Fruit fly (Drosophila melanogaster): Measurements from ENCODE around the gene Pex5.
A peak's percentile ranks its signal among the peaks of the same experiment; 100 is the strongest.

Pex5 gene

DNA sequence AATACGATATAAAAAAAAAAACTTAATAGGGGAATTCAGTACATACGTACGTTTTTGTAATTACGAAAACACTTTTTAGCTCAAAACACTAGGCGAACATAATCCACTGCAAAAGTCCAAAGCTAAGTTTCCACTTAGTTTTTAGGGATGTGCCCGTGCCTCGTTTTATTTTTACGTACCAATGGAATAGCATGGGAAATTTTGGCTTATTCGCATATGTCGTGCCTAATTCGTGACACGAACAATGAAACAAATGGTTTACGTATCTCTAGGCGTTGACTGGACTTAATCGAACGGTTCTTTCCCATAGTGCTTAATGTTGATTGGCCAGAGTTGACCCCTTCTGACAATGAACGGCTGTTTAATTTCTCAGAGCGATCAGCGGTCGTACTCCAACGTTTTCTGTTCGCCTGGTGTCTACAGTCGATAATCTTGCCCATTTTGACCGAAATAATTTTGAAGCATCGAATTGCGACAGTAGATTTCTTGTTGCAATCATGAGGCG is 10.8 kb upstream of the Pex5 start, which contains the start of gene CG14818:
Gene CG14818, minus strand, starts transcription at position 169 of the 505 bp plus-strand sequence.
- peak; percentile 61 for TF ChIP-seq CG17801 (GFP tag; optimal IDR thresholded peaks at IDR 0.05; ENCODE audit: partially characterized antibody)

DNA sequence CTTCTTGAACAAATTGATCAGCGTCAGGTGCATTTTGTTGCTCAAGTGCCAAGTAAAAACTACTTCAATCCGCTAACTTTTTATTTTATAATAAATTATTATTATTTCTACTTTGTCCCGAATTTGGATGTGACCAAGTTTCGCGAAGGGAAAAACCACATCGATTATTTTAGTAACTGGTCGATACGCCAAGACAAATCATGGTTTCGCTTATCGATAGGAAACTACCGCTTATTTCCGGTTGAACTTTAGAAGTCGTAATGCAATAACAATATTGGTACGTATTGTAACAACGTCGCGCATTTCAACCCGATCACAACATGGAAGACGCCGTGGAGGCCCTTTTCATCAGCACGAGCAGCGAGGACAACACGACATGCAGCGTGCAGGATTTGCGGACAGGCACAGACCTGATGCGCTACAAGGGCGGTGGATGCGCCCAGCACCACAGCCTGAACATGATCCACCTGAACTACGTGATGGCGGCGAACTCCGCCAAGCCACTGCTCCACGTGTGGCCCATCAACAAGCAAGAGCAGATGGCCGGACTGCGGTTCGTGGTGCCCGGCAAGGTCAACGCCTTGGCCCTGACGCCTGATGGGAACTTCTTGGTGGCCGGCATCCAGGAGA is 8.4 kb upstream of the Pex5 start, which contains the start of the genes CG14817 and CG14805:
Gene CG14817, minus strand, starts transcription at position 164 of the 630 bp plus-strand sequence.
Gene CG14805, plus strand, starts transcription at position 211 of the 630 bp plus-strand sequence.
- peak; percentile 93 for TF ChIP-seq CG17801 (GFP tag; optimal IDR thresholded peaks at IDR 0.05; ENCODE audit: partially characterized antibody)

DNA sequence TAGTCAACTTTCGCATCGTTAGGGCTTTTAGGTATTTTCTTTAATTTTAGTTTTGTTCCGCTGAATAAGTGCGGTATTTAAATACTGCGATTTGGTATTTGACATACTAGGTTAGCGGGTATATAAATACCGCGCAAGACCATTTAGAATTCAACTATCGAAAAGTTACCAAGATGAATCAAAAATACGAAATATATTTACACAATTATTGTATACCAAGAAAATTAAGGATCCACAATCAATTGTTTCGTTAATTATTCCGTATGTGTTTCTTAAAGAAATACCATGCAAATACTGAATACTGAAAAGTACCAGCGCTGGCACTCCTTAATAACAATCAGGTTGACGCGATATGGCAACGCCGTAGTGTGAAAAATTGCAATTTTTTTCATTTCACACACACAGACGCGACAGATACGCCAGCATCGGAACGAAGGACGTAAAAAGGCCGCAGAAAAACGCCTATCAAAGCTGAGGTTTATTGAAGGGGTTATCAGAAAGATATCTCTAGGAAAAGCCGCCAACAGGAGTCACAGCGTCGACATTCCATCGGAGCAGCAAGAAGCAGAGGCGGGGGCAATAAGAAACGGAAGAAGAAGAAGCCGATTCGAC is 4.8 kb upstream of the Pex5 start, which contains the start of the genes Pgam5 and Vps26:
Gene Pgam5, minus strand, starts transcription at position 51 of the 612 bp plus-strand sequence.
Gene Vps26, plus strand, starts transcription at position 339 of the 612 bp plus-strand sequence.
- no peak for TF ChIP-seq CG17801 (GFP tag; optimal IDR thresholded peaks at IDR 0.05; ENCODE audit: partially characterized antibody)

DNA sequence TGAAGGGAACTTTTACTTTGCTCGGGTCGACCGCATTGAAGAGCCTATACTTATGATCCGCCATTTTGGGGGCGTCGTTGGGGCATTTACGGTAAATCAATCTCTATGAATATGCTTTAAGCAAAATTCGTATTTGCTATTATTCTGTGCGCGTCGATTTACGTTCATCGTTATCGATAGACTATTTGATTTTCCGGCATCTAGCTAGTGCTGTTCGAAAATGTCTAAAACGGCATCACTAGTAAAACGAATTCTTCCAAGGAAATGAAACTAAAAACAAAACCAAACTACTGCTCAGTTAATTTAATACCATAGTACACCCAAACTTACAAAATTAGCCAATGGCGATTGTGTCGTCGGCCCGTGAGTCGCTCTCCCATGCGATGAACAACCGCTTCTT is 3.2 kb downstream of the Pex5 start, which contains the start of the genes Gcna and MED18:
Gene Gcna, minus strand, starts transcription at position 163 of the 400 bp plus-strand sequence.
Gene MED18, plus strand, starts transcription at position 237 of the 400 bp plus-strand sequence.
- TF ChIP-seq CG17801 (GFP tag; optimal IDR thresholded peaks at IDR 0.05; ENCODE audit: partially characterized antibody): no peak

DNA sequence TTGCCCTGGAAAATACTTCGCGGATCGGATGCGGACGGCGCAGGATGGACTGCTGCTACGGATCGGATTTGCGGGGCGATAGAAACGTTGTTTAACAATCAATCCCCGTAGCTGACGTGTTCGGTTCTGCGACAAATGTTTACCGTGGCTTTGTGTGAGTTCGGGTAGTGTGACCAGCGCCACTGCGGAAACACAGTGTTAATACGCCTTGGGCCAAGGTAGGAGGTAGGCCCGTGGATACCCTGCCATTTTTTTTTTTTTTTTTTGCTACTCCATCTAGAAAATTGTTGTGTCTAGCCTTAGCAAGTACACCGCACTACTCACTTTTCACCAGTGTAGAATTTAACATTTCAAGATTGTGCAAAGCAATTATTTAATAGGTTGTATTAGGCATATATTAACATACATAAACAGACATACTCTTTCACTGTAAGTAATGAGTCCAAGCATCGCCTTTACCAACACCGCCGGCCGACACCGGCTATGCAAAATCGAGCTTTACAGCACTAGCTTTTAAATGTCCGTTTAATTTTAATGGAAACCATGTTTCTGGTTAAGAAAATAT is 7.2 kb downstream of the Pex5 start, which contains the start of gene deltaCOP:
Gene deltaCOP, minus strand, starts transcription at position 171 of the 565 bp plus-strand sequence.
- TF ChIP-seq CG17801 (GFP tag; optimal IDR thresholded peaks at IDR 0.05; ENCODE audit: partially characterized antibody): peak; percentile 82

- peak; percentile 62 for TF ChIP-seq CG17801 (GFP tag; optimal IDR thresholded peaks at IDR 0.05; ENCODE audit: partially characterized antibody)
These were observed 10.0 kb downstream of the Pex5 start, which contains the start of gene Lamtor5 for dm6 chrX:1858867-1859266. Gene Lamtor5, minus strand, starts transcription at chrX:1858971.

DNA sequence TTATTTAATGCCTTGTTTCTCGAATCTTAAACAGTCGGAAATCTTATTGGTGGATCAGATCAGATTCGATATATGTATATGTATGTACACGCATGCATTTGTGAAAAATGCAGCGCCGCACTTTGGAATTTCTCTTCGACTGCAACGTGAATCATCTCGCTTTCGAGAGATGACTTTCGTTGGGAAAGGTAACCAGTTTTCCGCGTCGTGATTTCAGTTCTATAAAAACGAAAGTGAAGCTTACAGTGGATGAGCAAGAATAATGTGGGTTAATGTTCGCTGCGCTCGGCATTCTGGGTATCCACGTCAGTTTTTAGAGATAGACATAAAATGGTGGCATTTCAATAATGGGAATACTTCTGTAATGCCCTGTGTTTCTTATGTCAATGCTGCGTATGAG is 12.3 kb downstream of the Pex5 start:
- TF ChIP-seq CG17801 (GFP tag; optimal IDR thresholded peaks at IDR 0.05; ENCODE audit: partially characterized antibody): no peak

dm6 chrX:1854873-1855272 is 14.0 kb downstream of the Pex5 start:
- TF ChIP-seq CG17801 (GFP tag; optimal IDR thresholded peaks at IDR 0.05; ENCODE audit: partially characterized antibody): no peak

- no peak for TF ChIP-seq CG17801 (GFP tag; optimal IDR thresholded peaks at IDR 0.05; ENCODE audit: partially characterized antibody)
These were observed 14.8 kb downstream of the Pex5 start for dm6 chrX:1854070-1854469.

- peak; percentile 88 for TF ChIP-seq CG17801 (GFP tag; optimal IDR thresholded peaks at IDR 0.05; ENCODE audit: partially characterized antibody)
These were observed 18.9 kb downstream of the Pex5 start for dm6 chrX:1849914-1850313.

DNA sequence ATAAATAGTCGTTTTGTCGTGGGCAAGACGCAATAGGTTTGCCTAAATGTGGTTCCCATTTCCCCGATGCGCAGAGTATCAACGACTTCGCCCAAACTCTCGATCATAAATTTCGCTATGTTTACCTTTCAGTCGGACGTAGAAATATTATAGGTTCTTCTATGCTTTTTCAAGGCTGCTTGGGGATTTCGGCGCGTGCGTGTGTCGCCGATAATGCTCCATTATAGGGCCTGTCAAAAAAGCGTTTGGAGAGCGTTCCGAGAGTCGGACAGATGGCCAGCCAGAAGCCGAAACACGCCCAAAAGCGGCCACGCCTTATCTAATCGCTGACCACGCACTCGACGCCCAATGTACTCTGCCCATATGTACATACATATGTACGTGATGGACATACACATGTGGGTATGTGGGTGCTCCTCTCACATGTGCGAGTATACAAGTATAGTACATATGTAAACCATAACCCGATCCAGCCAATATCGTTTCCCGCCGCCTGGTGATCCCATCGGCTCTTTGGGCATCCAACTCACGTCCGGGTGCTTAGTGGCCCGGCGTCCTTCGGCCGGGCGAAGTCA is 20.1 kb downstream of the Pex5 start:
- no peak for TF ChIP-seq CG17801 (GFP tag; optimal IDR thresholded peaks at IDR 0.05; ENCODE audit: partially characterized antibody)

- TF ChIP-seq CG17801 (GFP tag; optimal IDR thresholded peaks at IDR 0.05; ENCODE audit: partially characterized antibody): no peak
These were observed 21.1 kb downstream of the Pex5 start for dm6 chrX:1847735-1848134.

dm6 chrX:1846386-1846785 is 22.5 kb downstream of the Pex5 start:
- no peak for TF ChIP-seq CG17801 (GFP tag; optimal IDR thresholded peaks at IDR 0.05; ENCODE audit: partially characterized antibody)

DNA sequence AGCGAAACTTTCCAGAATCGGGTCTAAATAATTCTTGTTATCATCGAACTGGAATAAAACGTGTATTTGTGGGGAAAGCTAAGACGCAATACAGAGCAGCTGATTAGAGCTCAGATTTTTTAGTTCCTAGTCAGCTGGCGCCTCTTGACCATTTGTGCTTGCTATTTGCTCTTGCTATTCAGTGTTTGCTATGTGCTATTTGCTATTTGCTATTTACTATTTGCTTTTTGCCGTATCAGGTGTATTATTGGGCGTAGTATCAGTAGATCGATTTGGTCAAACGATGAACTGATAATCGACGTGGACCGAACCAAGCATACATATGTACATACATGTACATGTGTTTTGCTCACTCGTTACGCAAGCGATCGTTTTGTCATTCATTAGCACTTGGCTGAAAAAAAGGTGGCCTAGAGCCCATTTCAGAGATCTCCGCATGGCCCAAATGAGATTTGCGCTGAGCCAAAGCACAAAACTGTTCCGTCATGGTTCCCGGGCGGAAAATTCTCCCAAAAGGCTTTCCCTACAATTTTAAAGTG is 23.4 kb downstream of the Pex5 start:
- no peak for TF ChIP-seq CG17801 (GFP tag; optimal IDR thresholded peaks at IDR 0.05; ENCODE audit: partially characterized antibody)

- peak; percentile 43 for TF ChIP-seq CG17801 (GFP tag; optimal IDR thresholded peaks at IDR 0.05; ENCODE audit: partially characterized antibody)
These were observed 26.0 kb downstream of the Pex5 start for dm6 chrX:1842875-1843274.
